Fruit fly (Drosophila melanogaster) whole organism, embryonic: ENCODE data around the gene UQCR-14.

Experiments used
- B-H2 ChIP-seq: fragments of 200-800 bp; sonication (Bioruptor generic); optimal IDR thresholded peaks from 2 replicates; lab custom pipeline; 2018; ENCODE audit warnings: missing biosample characterization, mild to moderate bottlenecking, missing genetic modification characterization
- Blimp-1 ChIP-seq: fragments of 200-800 bp; sonication (Bioruptor generic); optimal IDR thresholded peaks from 3 replicates; lab custom pipeline; 2018; ENCODE audit warnings: missing biosample characterization, missing genetic modification characterization, mild to moderate bottlenecking, moderate library complexity, missing genetic modification reagents
- CG10267 ChIP-seq: fragments of 200-800 bp; sonication (Bioruptor generic); optimal IDR thresholded peaks from 2 replicates; lab custom pipeline; 2018; ENCODE audit warnings: missing biosample characterization, mild to moderate bottlenecking, missing genetic modification characterization, moderate library complexity
- CG10979 ChIP-seq: fragments of 200-800 bp; sonication (Bioruptor generic); optimal IDR thresholded peaks from 2 replicates; lab custom pipeline; 2018; ENCODE audit warnings: missing biosample characterization, mild to moderate bottlenecking, missing genetic modification characterization, moderate library complexity
- CG12071 ChIP-seq: fragments of 200-800 bp; sonication (Bioruptor generic); optimal IDR thresholded peaks from 3 replicates; lab custom pipeline; 2018; ENCODE audit warnings: missing biosample characterization, mild to moderate bottlenecking, missing genetic modification characterization
- CG12104 ChIP-seq: fragments of 200-800 bp; sonication (Bioruptor generic); optimal IDR thresholded peaks from 3 replicates; lab custom pipeline; 2016; ENCODE audit warnings: missing biosample characterization, missing genetic modification characterization
- CG12236 ChIP-seq: fragments of 200-800 bp; sonication (Bioruptor generic); optimal IDR thresholded peaks from 2 replicates; lab custom pipeline; 2016; ENCODE audit warnings: missing biosample characterization, missing genetic modification characterization
- CG13775 ChIP-seq: fragments of 200-800 bp; sonication (Bioruptor generic); optimal IDR thresholded peaks from 3 replicates; lab custom pipeline; 2017; ENCODE audit warnings: missing biosample characterization, mild to moderate bottlenecking, missing genetic modification characterization
- CG17361 ChIP-seq: fragments of 200-800 bp; sonication (Bioruptor generic); IDR thresholded peaks from 3 replicates; pipeline ENCODE4 v1.3.6; 2022; ENCODE audit warnings: missing biosample characterization, missing genetic modification characterization
- CG18599 ChIP-seq: fragments of 200-800 bp; sonication (Bioruptor generic); optimal IDR thresholded peaks from 3 replicates; lab custom pipeline; 2017; ENCODE audit warnings: missing biosample characterization, missing genetic modification characterization, mild to moderate bottlenecking, moderate library complexity, missing genetic modification reagents
- CG2120 ChIP-seq: fragments of 200-800 bp; sonication (Bioruptor generic); optimal IDR thresholded peaks from 3 replicates; lab custom pipeline; 2016; ENCODE audit warnings: missing biosample characterization, missing genetic modification characterization
- CG2678 ChIP-seq: fragments of 200-800 bp; sonication (Bioruptor generic); optimal IDR thresholded peaks from 3 replicates; lab custom pipeline; 2019; ENCODE audit warnings: missing biosample characterization, mild to moderate bottlenecking, missing genetic modification characterization, moderate library complexity
- CG2712 ChIP-seq: fragments of 200-800 bp; optimal IDR thresholded peaks from 3 replicates; lab custom pipeline; 2019; ENCODE audit warnings: missing biosample characterization, mild to moderate bottlenecking, missing genetic modification characterization, moderate library complexity
- CG2875 ChIP-seq: fragments of 200-800 bp; sonication (Bioruptor generic); optimal IDR thresholded peaks from 2 replicates; lab custom pipeline; 2017; ENCODE audit warnings: missing biosample characterization, mild to moderate bottlenecking, missing genetic modification characterization, missing genetic modification reagents
- CG3726 ChIP-seq: fragments of 200-800 bp; sonication (Bioruptor generic); IDR thresholded peaks from 3 replicates; pipeline ENCODE4, ENCODE4 v1.3.6; 2022; ENCODE audit warnings: missing biosample characterization, missing genetic modification characterization
- CG4424 ChIP-seq: fragments of 200-800 bp; sonication (Bioruptor generic); optimal IDR thresholded peaks from 3 replicates; lab custom pipeline; 2016; ENCODE audit warnings: missing biosample characterization, missing genetic modification characterization
- CG8388 ChIP-seq: fragments of 200-800 bp; sonication (Bioruptor generic); optimal IDR thresholded peaks from 2 replicates; lab custom pipeline; 2019; ENCODE audit warnings: missing biosample characterization, mild to moderate bottlenecking, missing genetic modification characterization, moderate library complexity
- CG8478 ChIP-seq: fragments of >200 bp; optimal IDR thresholded peaks from 2 replicates; lab custom pipeline; 2018
- CG8944 ChIP-seq: fragments of 200-800 bp; sonication (Bioruptor generic); optimal IDR thresholded peaks from 3 replicates; lab custom pipeline; 2016; ENCODE audit warnings: missing biosample characterization, missing genetic modification characterization
- CG9727 ChIP-seq: fragments of 200-800 bp; sonication (Bioruptor generic); optimal IDR thresholded peaks from 3 replicates; lab custom pipeline; 2017; ENCODE audit warnings: missing biosample characterization, mild to moderate bottlenecking, missing genetic modification characterization
- Camta ChIP-seq: fragments of 200-800 bp; sonication (Bioruptor generic); optimal IDR thresholded peaks from 2 replicates; lab custom pipeline; 2016; ENCODE audit warnings: missing biosample characterization, missing genetic modification characterization
- CoRest ChIP-seq: fragments of 200-800 bp; sonication (Bioruptor generic); optimal IDR thresholded peaks from 3 replicates; lab custom pipeline; 2018; ENCODE audit warnings: missing biosample characterization, mild to moderate bottlenecking, missing genetic modification characterization, moderate library complexity
- Fer1 ChIP-seq: fragments of 200-800 bp; sonication (Bioruptor generic); optimal IDR thresholded peaks from 2 replicates; lab custom pipeline; 2017; ENCODE audit warnings: missing biosample characterization, mild to moderate bottlenecking, missing genetic modification characterization
- Fer3 ChIP-seq: fragments of 200-800 bp; sonication (Bioruptor generic); optimal IDR thresholded peaks from 2 replicates; lab custom pipeline; 2018; ENCODE audit warnings: missing biosample characterization, mild to moderate bottlenecking, missing genetic modification characterization, moderate library complexity
- Jarid2 ChIP-seq: fragments of 200-800 bp; sonication (Bioruptor generic); optimal IDR thresholded peaks from 3 replicates; lab custom pipeline; 2017; ENCODE audit warnings: mild to moderate bottlenecking, missing biosample characterization, missing genetic modification reagents, missing genetic modification characterization
- Lim3 ChIP-seq: fragments of 200-800 bp; sonication (Bioruptor generic); IDR thresholded peaks from 2 replicates; pipeline ENCODE4 v1.3.6; 2022; ENCODE audit warnings: missing biosample characterization, missing genetic modification characterization
- MTF-1 ChIP-seq: fragments of 200-800 bp; sonication (Bioruptor generic); optimal IDR thresholded peaks from 2 replicates; lab custom pipeline; 2018; ENCODE audit warnings: missing biosample characterization, mild to moderate bottlenecking, missing genetic modification characterization, borderline replicate concordance
- Max ChIP-seq: fragments of 200-800 bp; sonication (Bioruptor generic); optimal IDR thresholded peaks from 2 replicates; lab custom pipeline; 2016; ENCODE audit warnings: missing biosample characterization, mild to moderate bottlenecking, missing genetic modification characterization
- Meics ChIP-seq: fragments of 200-800 bp; sonication (Bioruptor generic); optimal IDR thresholded peaks from 2 replicates; lab custom pipeline; 2017; ENCODE audit warnings: missing biosample characterization, mild to moderate bottlenecking, missing genetic modification characterization
- Mes4 ChIP-seq: fragments of 200-800 bp; sonication (Bioruptor generic); optimal IDR thresholded peaks from 2 replicates; lab custom pipeline; 2016; ENCODE audit warnings: missing biosample characterization, missing genetic modification characterization
- NfI ChIP-seq: fragments of 200-800 bp; sonication (Bioruptor generic); optimal IDR thresholded peaks from 3 replicates; lab custom pipeline; 2018; ENCODE audit warnings: missing biosample characterization, mild to moderate bottlenecking, missing genetic modification characterization, moderate library complexity
- Ptx1 ChIP-seq: fragments of 200-800 bp; sonication (Bioruptor generic); IDR thresholded peaks from 2 replicates; pipeline ENCODE4 v1.3.6; 2022; ENCODE audit warnings: missing biosample characterization, missing genetic modification characterization
- Six4 ChIP-seq: fragments of 200-800 bp; sonication (Bioruptor generic); optimal IDR thresholded peaks from 2 replicates; lab custom pipeline; 2016; ENCODE audit warnings: missing biosample characterization, missing genetic modification characterization
- Xrp1 ChIP-seq: fragments of 200-800 bp; sonication (Bioruptor generic); IDR thresholded peaks from 2 replicates; pipeline ENCODE4 v1.3.6; 2022; ENCODE audit warnings: missing biosample characterization, missing genetic modification characterization
- bsh ChIP-seq, 2 experiments: fragments of 200-800 bp; sonication (Bioruptor generic); optimal IDR thresholded peaks; 2 replicates each; lab custom pipeline; 2017 to 2018; ENCODE audit warnings: mild to moderate bottlenecking in 2 of 2, missing biosample characterization in 2 of 2, missing genetic modification characterization in 2 of 2, moderate library complexity in 1 of 2
- croc ChIP-seq: fragments of 200-800 bp; sonication (Bioruptor generic); conservative IDR thresholded peaks from 3 replicates; pipeline ENCODE4 v1.3.6; 2022; ENCODE audit warnings: missing biosample characterization, missing genetic modification characterization
- dati ChIP-seq: fragments of 200-800 bp; sonication (Bioruptor generic); IDR thresholded peaks from 2 replicates; pipeline ENCODE4 v1.3.6; 2022; ENCODE audit warnings: missing biosample characterization, missing genetic modification characterization
- ems ChIP-seq: fragments of 200-800 bp; sonication (Bioruptor generic); optimal IDR thresholded peaks from 3 replicates; lab custom pipeline; 2016; ENCODE audit warnings: missing biosample characterization, missing genetic modification characterization
- esg ChIP-seq: fragments of 200-800 bp; sonication (Bioruptor generic); conservative IDR thresholded peaks from 2 replicates; pipeline ENCODE4 v1.3.6; 2022; ENCODE audit warnings: missing biosample characterization, missing genetic modification characterization
- gem ChIP-seq: fragments of 200-800 bp; sonication (Bioruptor generic); optimal IDR thresholded peaks from 2 replicates; lab custom pipeline; 2019; ENCODE audit warnings: missing biosample characterization, mild to moderate bottlenecking, missing genetic modification characterization, moderate library complexity
- grau ChIP-seq: fragments of 200-800 bp; optimal IDR thresholded peaks from 3 replicates; lab custom pipeline; 2019; ENCODE audit warnings: missing biosample characterization, mild to moderate bottlenecking, missing genetic modification characterization, moderate library complexity
- gro ChIP-seq: fragments of 200-800 bp; sonication (Bioruptor generic); optimal IDR thresholded peaks from 2 replicates; lab custom pipeline; 2016; ENCODE audit warnings: missing biosample characterization, missing genetic modification characterization
- gsb ChIP-seq: fragments of 200-800 bp; sonication (Bioruptor generic); IDR thresholded peaks from 2 replicates; pipeline ENCODE4 v1.3.6; 2022; ENCODE audit warnings: missing biosample characterization, missing genetic modification characterization
- hkb ChIP-seq, 2 experiments: fragments of 200-800 bp in 1 of 2; fragments of >200 bp in 1 of 2; sonication (Bioruptor generic) in 1 of 2; IDR thresholded peaks in 1 of 2; optimal IDR thresholded peaks in 1 of 2; 2 replicates each; pipeline versions ENCODE4 v1.3.6 to Lab custom; 2017 to 2022; ENCODE audit warnings: missing biosample characterization in 1 of 2, missing genetic modification characterization in 1 of 2
- lilli ChIP-seq: fragments of 200-800 bp; sonication (Bioruptor generic); optimal IDR thresholded peaks from 3 replicates; lab custom pipeline; 2016; ENCODE audit warnings: missing biosample characterization, missing genetic modification characterization
- otp ChIP-seq: fragments of 200-800 bp; sonication (Bioruptor generic); IDR thresholded peaks from 3 replicates; pipeline ENCODE4, ENCODE4 v1.3.6; 2022; ENCODE audit warnings: missing biosample characterization, missing genetic modification characterization
- ranshi ChIP-seq: fragments of 200-800 bp; sonication (Bioruptor generic); IDR thresholded peaks from 2 replicates; pipeline ENCODE4 v1.3.6; 2022; ENCODE audit warnings: missing biosample characterization, missing genetic modification characterization
- tna ChIP-seq: fragments of 200-800 bp; sonication (Bioruptor generic); IDR thresholded peaks from 2 replicates; pipeline ENCODE4 v1.3.6; 2022; ENCODE audit warnings: missing biosample characterization, missing genetic modification characterization; ENCODE audit not compliant: partially characterized antibody
- trem ChIP-seq: fragments of 200-800 bp; optimal IDR thresholded peaks from 3 replicates; lab custom pipeline; 2019; ENCODE audit warnings: missing biosample characterization, mild to moderate bottlenecking, missing genetic modification characterization, moderate library complexity
- zen ChIP-seq: fragments of 200-800 bp; sonication (Bioruptor generic); optimal IDR thresholded peaks from 3 replicates; lab custom pipeline; 2018; ENCODE audit warnings: missing biosample characterization, mild to moderate bottlenecking, missing genetic modification characterization, moderate library complexity

Gene UQCR-14

DNA sequence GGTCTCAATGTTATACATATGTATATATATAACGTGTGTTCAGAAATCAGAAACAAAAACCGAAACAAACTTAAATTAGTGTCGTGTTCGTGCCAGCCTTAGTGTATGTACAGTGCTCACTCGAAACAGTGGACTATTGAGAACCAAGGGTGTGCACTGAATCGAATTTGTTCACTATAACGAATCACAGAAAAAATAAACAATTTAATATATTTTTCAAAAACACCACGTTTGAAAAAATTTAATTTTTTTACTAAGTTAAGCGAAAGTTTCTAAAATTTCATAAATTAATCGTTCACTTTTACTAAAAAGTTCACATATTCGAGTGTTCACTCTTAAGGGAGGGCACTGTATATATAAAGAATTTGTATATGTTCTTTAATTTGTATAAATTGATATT is 902 bp upstream of the UQCR-14 start (continued):
- no peak for TF ChIP-seq CG3726 (GFP tag; lab: Robert Waterston, UW)
- 0 out of 3 replicates have a peak, but pooled peaks have one; percentile 33 for TF ChIP-seq CG17361 (GFP tag; lab: Robert Waterston, UW)
- peak; percentile 12 for TF ChIP-seq CG18599
- TF ChIP-seq CG9727: peak; percentile 19
- TF ChIP-seq zen (tag; lab: Kevin White, UChicago): no peak
- peak; percentile 24 for TF ChIP-seq lilli (GFP tag; lab: Kevin White, UChicago)
- peak; percentile 2 for TF ChIP-seq ems
- TF ChIP-seq Blimp-1 (GFP tag; lab: Kevin White, UChicago): peak; percentile 18
- 0 out of 2 replicates have a peak, but pooled peaks have one; percentile 9 for TF ChIP-seq esg (GFP tag; lab: Robert Waterston, UW)
- TF ChIP-seq MTF-1: no peak
- no peak for TF ChIP-seq croc (GFP tag; lab: Robert Waterston, UW)
- TF ChIP-seq CG8478 (lab: Kevin White, UChicago): no peak
- no peak for TF ChIP-seq CG2875 (GFP tag; lab: Kevin White, UChicago)
- TF ChIP-seq bsh (GFP tag; optimal IDR thresholded peaks at IDR 0.05; lab: Kevin White, UChicago): peak in 1 of 2 experiments; percentile 38
- TF ChIP-seq CG8388: peak; percentile 19
- TF ChIP-seq CG10267 (tag; lab: Kevin White, UChicago): peak; percentile 14
- peak; percentile 6 for TF ChIP-seq CG12104 (GFP tag; lab: Kevin White, UChicago)
- peak; percentile 24 for TF ChIP-seq Meics (GFP tag; lab: Kevin White, UChicago)
- no peak for TF ChIP-seq NfI (GFP tag; lab: Kevin White, UChicago)
- TF ChIP-seq otp (GFP tag; lab: Robert Waterston, UW): no peak
- no peak for TF ChIP-seq Six4 (GFP tag; lab: Kevin White, UChicago)
- TF ChIP-seq Fer3: peak; percentile 38
- no peak for TF ChIP-seq dati
- TF ChIP-seq tna: no peak
- no peak for TF ChIP-seq Camta (GFP tag; lab: Kevin White, UChicago)
- TF ChIP-seq gem (tag; lab: Kevin White, UChicago): peak; percentile 65
- peak; percentile 50 for TF ChIP-seq CG2712 (tag; lab: Kevin White, UChicago)
- 0 out of 2 replicates have a peak, but pooled peaks have one; percentile 28 for TF ChIP-seq ranshi
- no peak for TF ChIP-seq gro
- TF ChIP-seq Xrp1 (GFP tag; lab: Robert Waterston, UW): peak; percentile 51; the same call in 1 of the 2 replicates
- TF ChIP-seq trem: peak; percentile 5
- no peak for TF ChIP-seq Mes4 (GFP tag; lab: Kevin White, UChicago)
- peak; percentile 58 for TF ChIP-seq CG2678 (tag; lab: Kevin White, UChicago)
- no peak for TF ChIP-seq Max (GFP tag; lab: Kevin White, UChicago)
- no peak for TF ChIP-seq Ptx1 (GFP tag; lab: Robert Waterston, UW)
- TF ChIP-seq CG10979 (tag; lab: Kevin White, UChicago): peak; percentile 21
- no peak for TF ChIP-seq hkb (optimal IDR thresholded peaks at IDR 0.05; lab: Kevin White, UChicago)
- TF ChIP-seq hkb (GFP tag; IDR thresholded peaks at IDR 0.05; lab: Robert Waterston, UW): 0 out of 2 replicates have a peak, but pooled peaks have one; percentile 28
- no peak for TF ChIP-seq CoRest (tag; lab: Kevin White, UChicago)
- peak; percentile 32 for TF ChIP-seq CG4424 (GFP tag; lab: Kevin White, UChicago)
- TF ChIP-seq CG2120 (GFP tag; lab: Kevin White, UChicago): peak; percentile 39
- no peak for TF ChIP-seq CG13775 (GFP tag; lab: Kevin White, UChicago)
- TF ChIP-seq CG8944 (GFP tag; lab: Kevin White, UChicago): no peak
- TF ChIP-seq gsb (GFP tag; lab: Robert Waterston, UW): no peak
- TF ChIP-seq grau (tag; lab: Kevin White, UChicago): peak; percentile 91
- TF ChIP-seq Lim3 (GFP tag; lab: Robert Waterston, UW): no peak
- TF ChIP-seq CG12071 (GFP tag; lab: Kevin White, UChicago): no peak
- TF ChIP-seq Jarid2 (GFP tag; lab: Kevin White, UChicago): no peak
- peak; percentile 47 for TF ChIP-seq Fer1 (GFP tag; lab: Kevin White, UChicago)
- no peak for TF ChIP-seq CG12236 (GFP tag; lab: Kevin White, UChicago)
- TF ChIP-seq B-H2: no peak
